Worm (Caenorhabditis elegans): ENCODE results near the gene hipr-1.

- TF ChIP-seq R02D3.7 (tag; optimal IDR thresholded peaks at IDR 0.05) = no peak
- TF ChIP-seq blmp-1 (tag; optimal IDR thresholded peaks at IDR 0.05; ENCODE audit: insufficient read depth) = no peak
- no peak for TF ChIP-seq lsy-2 (tag; optimal IDR thresholded peaks at IDR 0.05)
Measured at ce11 chrIII:8761040-8761654, 41.1 kb downstream of the hipr-1 start, which contains the start of gene aak-1.
